Worm (Caenorhabditis elegans): ENCODE results near the gene hsp-90.

The hsp-90 gene

ce11 chrV:14648825-14649224 is 35.9 kb upstream of the hsp-90 start:
- no peak for TF ChIP-seq elt-3 (tag; optimal IDR thresholded peaks at IDR 0.05)
- no peak for TF ChIP-seq lin-11 (tag; optimal IDR thresholded peaks at IDR 0.05)
- TF ChIP-seq elt-1 (tag; optimal IDR thresholded peaks at IDR 0.05): no peak
- TF ChIP-seq nhr-129 (tag; optimal IDR thresholded peaks at IDR 0.05): no peak
- TF ChIP-seq C34F6.9 (tag; optimal IDR thresholded peaks at IDR 0.05): no peak

- TF ChIP-seq unc-62 (GFP tag; optimal IDR thresholded peaks at IDR 0.05) (no peak), C34F6.9 (tag; optimal IDR thresholded peaks at IDR 0.05) (peak; percentile 62), lsy-2 (tag; optimal IDR thresholded peaks at IDR 0.05) (peak in 1 of 2 experiments; percentile 47), sma-9 (GFP tag; optimal IDR thresholded peaks at IDR 0.05) (peak; percentile 6), sma-9 (tag; optimal IDR thresholded peaks at IDR 0.05) (no peak), lin-39 (tag; optimal IDR thresholded peaks at IDR 0.05) (peak; percentile 1), nhr-23 (tag; optimal IDR thresholded peaks at IDR 0.05) (no peak), mab-5 (tag; optimal IDR thresholded peaks at IDR 0.05) (peak; percentile 27), nhr-129 (tag; optimal IDR thresholded peaks at IDR 0.05) (peak; percentile 58), sem-4 (tag; optimal IDR thresholded peaks at IDR 0.05) (peak; percentile 31)
Observed at ce11 chrV:14649929-14650328, 34.8 kb upstream of the hsp-90 start.

ce11 chrV:14650631-14651030 is 34.1 kb upstream of the hsp-90 start:
- TF ChIP-seq lin-13 (GFP tag; optimal IDR thresholded peaks at IDR 0.05) (no peak), gmeb-1 (tag; optimal IDR thresholded peaks at IDR 0.05) (no peak), lsy-2 (tag; optimal IDR thresholded peaks at IDR 0.05) (no peak), nhr-129 (tag; optimal IDR thresholded peaks at IDR 0.05) (no peak), lin-39 (tag; optimal IDR thresholded peaks at IDR 0.05) (no peak), aly-2 (tag; optimal IDR thresholded peaks at IDR 0.05) (no peak), nhr-6 (tag; optimal IDR thresholded peaks at IDR 0.05) (no peak), elt-3 (tag; optimal IDR thresholded peaks at IDR 0.05) (no peak), ceh-16 (tag; optimal IDR thresholded peaks at IDR 0.05) (no peak), F13H6.1 (tag; optimal IDR thresholded peaks at IDR 0.05) (no peak), nhr-25 (tag; optimal IDR thresholded peaks at IDR 0.05) (no peak), mdl-1 (tag; optimal IDR thresholded peaks at IDR 0.05) (no peak)

- TF ChIP-seq fos-1 (tag; optimal IDR thresholded peaks at IDR 0.05) (no peak), sma-3 (GFP tag; optimal IDR thresholded peaks at IDR 0.05) (no peak), egl-27 (tag; optimal IDR thresholded peaks at IDR 0.05) (no peak), nhr-25 (tag; optimal IDR thresholded peaks at IDR 0.05) (peak; percentile 47), elt-3 (tag; optimal IDR thresholded peaks at IDR 0.05) (no peak), blmp-1 (tag; optimal IDR thresholded peaks at IDR 0.05; ENCODE audit: insufficient read depth) (peak; percentile 29), lin-11 (tag; optimal IDR thresholded peaks at IDR 0.05) (no peak)
Observed at ce11 chrV:14655689-14656088, 29.0 kb upstream of the hsp-90 start.

- TF ChIP-seq nhr-25 (tag; optimal IDR thresholded peaks at IDR 0.05): peak; percentile 11
- TF ChIP-seq sma-9 (GFP tag; optimal IDR thresholded peaks at IDR 0.05): peak; percentile 20
- TF ChIP-seq sma-9 (tag; optimal IDR thresholded peaks at IDR 0.05): no peak
- no peak for TF ChIP-seq lin-39 (tag; optimal IDR thresholded peaks at IDR 0.05)
- peak; percentile 35 for TF ChIP-seq gmeb-1 (tag; optimal IDR thresholded peaks at IDR 0.05)
Observed at ce11 chrV:14656970-14657369, 27.7 kb upstream of the hsp-90 start.

- peak; percentile 8 for TF ChIP-seq nhr-21 (tag; optimal IDR thresholded peaks at IDR 0.05)
- peak; percentile 32 for TF ChIP-seq sma-9 (GFP tag; optimal IDR thresholded peaks at IDR 0.05)
- TF ChIP-seq sma-9 (tag; optimal IDR thresholded peaks at IDR 0.05): no peak
- TF ChIP-seq ceh-82 (tag; optimal IDR thresholded peaks at IDR 0.05): no peak
- peak; percentile 4 for TF ChIP-seq fos-1 (tag; optimal IDR thresholded peaks at IDR 0.05)
Observed at ce11 chrV:14658131-14658530, 26.6 kb upstream of the hsp-90 start, which contains the start of gene slc-25A29. slc-25A29 (minus strand) TSS chrV:14658175.

ce11 chrV:14659595-14659994 is 25.1 kb upstream of the hsp-90 start:
- TF ChIP-seq nhr-237 (tag; optimal IDR thresholded peaks at IDR 0.05) (no peak), dmd-4 (tag; optimal IDR thresholded peaks at IDR 0.05) (no peak), nhr-11 (tag; optimal IDR thresholded peaks at IDR 0.05) (no peak), elt-3 (tag; optimal IDR thresholded peaks at IDR 0.05) (no peak), snpc-4 (tag; optimal IDR thresholded peaks at IDR 0.05) (no peak), blmp-1 (tag; optimal IDR thresholded peaks at IDR 0.05; ENCODE audit: insufficient read depth) (no peak), Y55F3AM.14 (GFP tag; optimal IDR thresholded peaks at IDR 0.05) (no peak), aly-2 (tag; optimal IDR thresholded peaks at IDR 0.05) (no peak), lin-13 (GFP tag; optimal IDR thresholded peaks at IDR 0.05) (no peak), nhr-10 (tag; optimal IDR thresholded peaks at IDR 0.05) (no peak), nhr-12 (tag; optimal IDR thresholded peaks at IDR 0.05) (no peak), zag-1 (tag; optimal IDR thresholded peaks at IDR 0.05) (no peak)

Measured in whole organism, L2 larva.